Worm (Caenorhabditis elegans): ENCODE results near the gene D2062.1.
A peak's percentile ranks its signal among the peaks of the same experiment; 100 is the strongest.
"Not testable (repeated sequence)": the region's sequence is repeated elsewhere in the genome, so short reads cannot be mapped to it uniquely, and the experiment has no call there.

D2062.1 gene

DNA sequence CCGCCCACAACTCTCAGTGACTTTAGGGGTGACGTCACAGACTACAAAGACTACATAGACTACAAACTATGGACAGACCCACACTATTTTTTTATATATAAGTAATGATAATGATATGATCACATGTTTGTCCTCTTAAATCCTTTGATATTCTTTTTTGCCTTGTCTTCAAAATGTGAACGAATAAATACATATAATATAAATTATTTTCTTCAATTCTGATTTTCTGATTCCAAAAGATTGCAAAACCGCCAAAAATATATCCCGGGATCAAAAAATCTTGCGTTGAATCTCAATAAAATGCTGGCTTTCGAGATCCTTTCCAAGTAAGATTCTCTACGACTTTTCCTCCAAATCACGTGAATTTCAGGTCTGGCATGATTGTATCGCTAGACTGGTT is 31.1 kb upstream of the D2062.1 start, which contains the start of gene F33H12.1:
TSS of gene F33H12.1 (plus strand) at position 301 of the 400 bp plus-strand sequence.
- not testable (repeated sequence) for TF ChIP-seq ztf-26 (tag; optimal IDR thresholded peaks at IDR 0.05); F49E8.2 (tag; optimal IDR thresholded peaks at IDR 0.05; ENCODE audit: insufficient read depth); snpc-3.4 (tag; optimal IDR thresholded peaks at IDR 0.05)

DNA sequence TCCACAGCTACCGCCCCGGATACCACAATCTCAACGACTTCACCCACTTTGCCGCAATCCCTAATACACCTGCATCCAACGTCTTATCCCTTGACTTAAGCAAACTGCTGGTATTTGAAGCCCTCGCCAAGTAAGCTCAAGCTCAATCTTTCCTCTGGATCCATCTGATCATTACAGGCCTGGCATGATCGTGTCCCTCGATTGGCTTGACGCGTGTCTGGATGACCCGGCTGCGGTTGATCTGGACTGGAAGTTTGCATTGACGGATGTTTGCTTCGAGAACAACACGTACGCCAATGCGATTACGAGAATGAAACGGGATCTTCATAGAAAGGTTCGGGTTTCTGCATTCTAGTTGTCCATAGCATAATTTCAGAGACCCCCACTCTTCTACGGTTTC is 30.3 kb upstream of the D2062.1 start:
- TF ChIP-seq lin-26 (GFP tag; IDR thresholded peaks at IDR 0.05) (no peak), ztf-18 (tag; optimal IDR thresholded peaks at IDR 0.05) (no peak), atf-7 (tag; optimal IDR thresholded peaks at IDR 0.05) (no peak), ceh-27 (GFP tag; optimal IDR thresholded peaks at IDR 0.05) (no peak), T07F8.4 (tag; optimal IDR thresholded peaks at IDR 0.05) (no peak), xnd-1 (tag; optimal IDR thresholded peaks at IDR 0.05) (no peak), F55B11.4 (tag; optimal IDR thresholded peaks at IDR 0.05; ENCODE audit: borderline replicate concordance, insufficient read depth) (no peak), hlh-12 (tag; optimal IDR thresholded peaks at IDR 0.05) (no peak), hmg-20 (GFP tag; IDR thresholded peaks at IDR 0.05) (no peak), nhr-27 (tag; optimal IDR thresholded peaks at IDR 0.05) (no peak), Y67H2A.10 (GFP tag; conservative IDR thresholded peaks at IDR 0.05) (no peak), aptf-3 (GFP tag; IDR thresholded peaks at IDR 0.05) (no peak), ama-1 (optimal IDR thresholded peaks at IDR 0.05) (no peak), ama-1 (GFP tag; optimal IDR thresholded peaks at IDR 0.05) (no peak), hmg-1.2 (GFP tag; IDR thresholded peaks at IDR 0.05) (no peak), ztf-3 (GFP tag; optimal IDR thresholded peaks at IDR 0.05) (no peak), tlf-1 (GFP tag; optimal IDR thresholded peaks at IDR 0.05) (no peak), nfyb-1 (GFP tag; IDR thresholded peaks at IDR 0.05) (no peak), lin-40 (tag; optimal IDR thresholded peaks at IDR 0.05) (no peak), K11D2.4 (GFP tag; IDR thresholded peaks at IDR 0.05) (no peak)

DNA sequence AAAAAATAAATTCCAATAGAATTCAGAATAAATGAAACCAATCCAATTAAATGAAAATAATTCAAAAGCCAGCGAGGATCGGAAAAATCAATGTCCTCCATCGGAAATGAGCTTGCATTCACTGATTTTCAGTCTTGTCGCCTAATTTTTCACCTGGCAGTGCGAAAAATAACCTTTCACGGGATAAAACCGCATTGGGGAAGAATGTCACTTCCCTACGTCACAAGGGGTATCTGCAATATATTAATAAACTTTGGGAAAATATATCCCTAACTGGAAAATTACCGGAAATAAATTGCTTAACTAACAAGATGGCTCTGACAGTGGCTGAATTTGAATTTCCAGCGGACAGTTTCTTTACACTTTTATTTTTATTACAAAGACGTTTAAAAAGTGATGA is 25.9 kb upstream of the D2062.1 start, which contains the start of gene sri-77:
TSS of gene sri-77 (minus strand) at position 101 of the 400 bp plus-strand sequence.
- TF ChIP-seq F10E7.11 (tag; optimal IDR thresholded peaks at IDR 0.05) (no peak), chd-7 (tag; optimal IDR thresholded peaks at IDR 0.05) (no peak), snpc-1.3 (tag; optimal IDR thresholded peaks at IDR 0.05; ENCODE audit: insufficient read depth) (no peak), lin-26 (GFP tag; IDR thresholded peaks at IDR 0.05) (no peak), F49E8.2 (tag; optimal IDR thresholded peaks at IDR 0.05; ENCODE audit: insufficient read depth) (no peak), hlh-26 (GFP tag; conservative IDR thresholded peaks at IDR 0.05) (no peak), T26A5.8 (tag; optimal IDR thresholded peaks at IDR 0.05) (no peak)

DNA sequence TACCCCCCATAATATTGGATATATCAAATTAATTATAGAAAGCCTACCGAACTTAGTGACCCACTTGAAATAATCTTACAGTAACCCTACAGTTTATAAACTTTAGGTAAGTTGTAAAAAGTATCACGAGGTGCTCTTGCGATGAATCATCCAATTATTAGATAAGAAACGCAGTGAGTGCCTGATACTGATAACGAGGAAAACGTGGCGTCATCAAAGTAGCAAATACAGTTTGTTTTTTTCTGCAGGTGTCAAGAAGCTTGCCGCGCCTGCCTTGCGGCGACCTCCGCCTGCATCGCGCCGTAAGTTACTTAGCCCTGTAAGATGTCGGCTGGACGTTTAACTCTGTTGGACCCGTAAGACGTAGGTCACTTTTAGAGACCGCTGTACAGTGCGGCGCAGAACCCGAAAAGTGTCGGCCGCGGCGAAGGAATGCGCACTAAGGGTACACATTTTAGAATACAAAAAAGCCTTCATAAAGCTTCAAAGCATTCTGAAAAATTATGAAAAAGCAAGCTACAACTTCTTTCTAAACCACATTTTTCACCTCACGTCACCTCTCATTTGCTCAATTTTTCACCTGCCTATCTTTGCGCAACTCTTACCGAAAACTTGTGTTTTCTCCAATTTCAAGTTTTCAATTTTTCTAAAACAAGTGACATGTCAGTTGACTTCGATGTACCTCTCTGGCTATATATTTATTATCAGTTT is 20.9 kb upstream of the D2062.1 start, which contains the start of gene sri-38:
TSS of gene sri-38 (plus strand) at position 661 of the 711 bp plus-strand sequence.
- peak; percentile 56 for TF ChIP-seq atf-7 (tag; optimal IDR thresholded peaks at IDR 0.05)
- TF ChIP-seq dox-1 (GFP tag; IDR thresholded peaks at IDR 0.05) = peak; percentile 63; the same call in 1 of the 2 replicates
- no peak for TF ChIP-seq lin-26 (GFP tag; IDR thresholded peaks at IDR 0.05)
- 0 out of 2 replicates have a peak, but pooled peaks have one; percentile 54 for TF ChIP-seq zfh-2 (GFP tag; conservative IDR thresholded peaks at IDR 0.05)
- no peak for TF ChIP-seq bed-1 (GFP tag; IDR thresholded peaks at IDR 0.05)
- peak; percentile 67 for TF ChIP-seq nhr-80 (tag; optimal IDR thresholded peaks at IDR 0.05)

All from whole organism, young adult.